Worm (Caenorhabditis elegans) whole organism, L4 larva: Measurements from ENCODE around the gene cee-1.

ENCODE experiments used
- D1046.2 ChIP-seq: fragments of 200-800 bp; sonication (Bioruptor generic); IDR thresholded peaks from 2 replicates; pipeline ENCODE4 v1.3.6; 2022; ENCODE audit warnings: missing genetic modification characterization, missing compliant biosample characterization
- R02D3.7 ChIP-seq: fragments of 150-350 bp; sonication (generic microtip); optimal IDR thresholded peaks from 3 replicates; lab custom pipeline; 2014; ENCODE audit warnings: missing biosample characterization, missing genetic modification characterization
- Y105C5A.15 ChIP-seq: fragments of 200-800 bp; sonication (Bioruptor generic); IDR thresholded peaks from 2 replicates; pipeline ENCODE4 v1.3.6; 2022; ENCODE audit warnings: missing genetic modification characterization, missing compliant biosample characterization
- ceh-28 ChIP-seq: fragments of 150-350 bp; optimal IDR thresholded peaks from 2 replicates; lab custom pipeline; 2014; ENCODE audit warnings: missing biosample characterization, missing genetic modification reagents, missing genetic modification characterization
- daf-12 ChIP-seq: fragments of 150-350 bp; optimal IDR thresholded peaks from 2 replicates; lab custom pipeline; 2014; ENCODE audit warnings: missing biosample characterization, missing genetic modification reagents, missing genetic modification characterization
- daf-16 ChIP-seq, 3 experiments: sonication (generic microtip); optimal IDR thresholded peaks; 2 replicates each; lab custom pipeline; 2016 to 2017; ENCODE audit warnings: missing genetic modification characterization in 3 of 3, missing genetic modification reagents in 3 of 3, mild to moderate bottlenecking in 2 of 3, missing compliant biosample characterization in 2 of 3, missing biosample characterization in 1 of 3, moderate library complexity in 1 of 3
- daf-8 ChIP-seq: fragments of 200-800 bp; sonication (Bioruptor generic); IDR thresholded peaks from 2 replicates; pipeline ENCODE4 v1.3.6; 2022; ENCODE audit warnings: missing genetic modification characterization, missing compliant biosample characterization
- dpl-1 ChIP-seq: fragments of 150-350 bp; optimal IDR thresholded peaks from 2 replicates; lab custom pipeline; 2014; ENCODE audit warnings: missing biosample characterization, missing genetic modification reagents, missing genetic modification characterization
- egl-27 ChIP-seq: sonication (generic microtip); optimal IDR thresholded peaks from 3 replicates; lab custom pipeline; 2017; ENCODE audit warnings: missing biosample characterization, missing genetic modification reagents, missing genetic modification characterization
- egl-43 ChIP-seq: fragments of 200-800 bp; sonication (Bioruptor generic); IDR thresholded peaks from 2 replicates; pipeline ENCODE4 v1.3.6; 2022; ENCODE audit warnings: missing genetic modification reagents, missing genetic modification characterization, missing compliant biosample characterization
- fos-1 ChIP-seq: fragments of 150-350 bp; optimal IDR thresholded peaks from 2 replicates; lab custom pipeline; 2014; ENCODE audit warnings: missing biosample characterization, missing genetic modification characterization
- gei-8 ChIP-seq: fragments of 200-800 bp; sonication (Bioruptor generic); optimal IDR thresholded peaks from 2 replicates; lab custom pipeline; 2018; ENCODE audit warnings: mild to moderate bottlenecking, missing genetic modification characterization, missing compliant biosample characterization
- hif-1 ChIP-seq, 2 experiments: sonication (generic microtip); optimal IDR thresholded peaks; 2 replicates each; lab custom pipeline; 2016 to 2017; ENCODE audit warnings: missing compliant biosample characterization in 2 of 2, missing genetic modification characterization in 2 of 2, missing genetic modification reagents in 2 of 2, missing genotype in 2 of 2, mild to moderate bottlenecking in 1 of 2
- jun-1 ChIP-seq: fragments of 150-350 bp; optimal IDR thresholded peaks from 2 replicates; lab custom pipeline; 2014; ENCODE audit warnings: missing biosample characterization, missing genetic modification reagents, missing genetic modification characterization
- lir-3 ChIP-seq: sonication (generic microtip); optimal IDR thresholded peaks from 2 replicates; lab custom pipeline; 2016; ENCODE audit warnings: mild to moderate bottlenecking, missing genetic modification characterization, missing compliant biosample characterization
- lsy-2 ChIP-seq, 2 experiments: fragments of 150-350 bp in 1 of 2; sonication (generic microtip) in 1 of 2; optimal IDR thresholded peaks; 2 replicates each; lab custom pipeline; 2014 to 2017; ENCODE audit warnings: missing biosample characterization in 2 of 2, missing genetic modification characterization in 2 of 2
- mdt-29 ChIP-seq: fragments of 200-800 bp; sonication (Bioruptor generic); IDR thresholded peaks from 2 replicates; pipeline ENCODE4 v1.3.6; 2022; ENCODE audit warnings: missing genetic modification reagents, missing genetic modification characterization, missing compliant biosample characterization
- mep-1 ChIP-seq: fragments of 150-350 bp; sonication (generic microtip); optimal IDR thresholded peaks from 3 replicates; lab custom pipeline; 2014; ENCODE audit warnings: missing biosample characterization, missing genetic modification characterization
- mxl-3 ChIP-seq: fragments of 200-800 bp; sonication (Bioruptor generic); optimal IDR thresholded peaks from 2 replicates; lab custom pipeline; 2018; ENCODE audit warnings: mild to moderate bottlenecking, missing genetic modification characterization, missing compliant biosample characterization
- nhr-11 ChIP-seq: fragments of 150-350 bp; optimal IDR thresholded peaks from 2 replicates; lab custom pipeline; 2014; ENCODE audit warnings: missing biosample characterization, missing genetic modification characterization
- nhr-111 ChIP-seq: fragments of 200-800 bp; sonication (Bioruptor generic); optimal IDR thresholded peaks from 2 replicates; lab custom pipeline; 2018; ENCODE audit warnings: mild to moderate bottlenecking, missing genetic modification characterization, missing compliant biosample characterization
- nhr-28 ChIP-seq: fragments of 150-350 bp; optimal IDR thresholded peaks from 2 replicates; lab custom pipeline; 2014; ENCODE audit warnings: missing biosample characterization, missing genetic modification characterization
- nhr-41 ChIP-seq: fragments of 200-800 bp; sonication (Bioruptor generic); IDR thresholded peaks from 2 replicates; pipeline ENCODE4 v1.3.6; 2022; ENCODE audit warnings: missing genetic modification reagents, missing genetic modification characterization, missing compliant biosample characterization
- nhr-48 ChIP-seq: sonication (generic microtip); optimal IDR thresholded peaks from 2 replicates; lab custom pipeline; 2016; ENCODE audit warnings: mild to moderate bottlenecking, missing genetic modification characterization, missing compliant biosample characterization
- nhr-6 ChIP-seq: fragments of 150-350 bp; optimal IDR thresholded peaks from 2 replicates; lab custom pipeline; 2014; ENCODE audit warnings: missing biosample characterization, missing genetic modification characterization
- nhr-76 ChIP-seq: fragments of 150-350 bp; optimal IDR thresholded peaks from 2 replicates; lab custom pipeline; 2014; ENCODE audit warnings: missing biosample characterization, missing genetic modification characterization
- nhr-77 ChIP-seq: fragments of 150-350 bp; optimal IDR thresholded peaks from 2 replicates; lab custom pipeline; 2014; ENCODE audit warnings: missing biosample characterization, missing genetic modification characterization
- pha-4 ChIP-seq, 2 experiments: fragments of 150-350 bp in 1 of 2; fragments of 200-800 bp in 1 of 2; sonication (Bioruptor generic) in 1 of 2; IDR thresholded peaks in 1 of 2; optimal IDR thresholded peaks in 1 of 2; 2 replicates each; pipeline versions ENCODE4 v1.3.6 to Lab custom; 2014 to 2022; ENCODE audit warnings: missing genetic modification characterization in 2 of 2, missing genetic modification reagents in 2 of 2, missing biosample characterization in 1 of 2, missing compliant biosample characterization in 1 of 2
- rbr-2 ChIP-seq: sonication (generic microtip); optimal IDR thresholded peaks from 2 replicates; lab custom pipeline; 2016; ENCODE audit warnings: missing genotype, missing genetic modification characterization, missing compliant biosample characterization
- saeg-2 ChIP-seq: fragments of 200-800 bp; sonication (Bioruptor generic); IDR thresholded peaks from 2 replicates; pipeline ENCODE4 v1.3.6; 2022; ENCODE audit warnings: missing genetic modification reagents, missing genetic modification characterization, missing compliant biosample characterization
- set-16 ChIP-seq: fragments of 200-800 bp; sonication (Bioruptor generic); IDR thresholded peaks from 2 replicates; pipeline ENCODE4 v1.3.6; 2022; ENCODE audit warnings: missing genetic modification reagents, missing genetic modification characterization, missing compliant biosample characterization
- snpc-4 ChIP-seq: fragments of 150-350 bp; optimal IDR thresholded peaks from 2 replicates; lab custom pipeline; 2014; ENCODE audit warnings: missing biosample characterization, missing genetic modification characterization
- spr-1 ChIP-seq: sonication (generic microtip); optimal IDR thresholded peaks from 2 replicates; lab custom pipeline; 2016; ENCODE audit warnings: mild to moderate bottlenecking, missing genetic modification characterization, missing compliant biosample characterization
- tag-97 ChIP-seq: fragments of 200-800 bp; sonication (Bioruptor generic); IDR thresholded peaks from 2 replicates; pipeline ENCODE4 v1.3.6; 2022; ENCODE audit warnings: missing genetic modification characterization, missing compliant biosample characterization
- tra-1 ChIP-seq: fragments of 200-800 bp; sonication (Bioruptor generic); IDR thresholded peaks from 2 replicates; pipeline ENCODE4 v1.3.6; 2022; ENCODE audit warnings: missing genetic modification reagents, missing genetic modification characterization, missing compliant biosample characterization
- vab-7 ChIP-seq: fragments of 200-800 bp; sonication (Bioruptor generic); IDR thresholded peaks from 2 replicates; pipeline ENCODE4 v1.3.6; 2022; ENCODE audit warnings: missing genetic modification reagents, missing genetic modification characterization, missing compliant biosample characterization
- zag-1 ChIP-seq: fragments of 150-350 bp; optimal IDR thresholded peaks from 2 replicates; lab custom pipeline; 2014; ENCODE audit warnings: missing biosample characterization, missing genetic modification characterization
- zip-11 ChIP-seq: fragments of 200-800 bp; sonication (Bioruptor generic); IDR thresholded peaks from 2 replicates; pipeline ENCODE4 v1.3.6; 2022; ENCODE audit warnings: missing genetic modification characterization, missing compliant biosample characterization
- ztf-11 ChIP-seq: fragments of 150-350 bp; optimal IDR thresholded peaks from 2 replicates; lab custom pipeline; 2014; ENCODE audit warnings: missing biosample characterization, missing genetic modification characterization

The cee-1 gene

ce11 chrIII:4899728-4900127, 12.8 kb upstream of the cee-1 start (continued):
- no peak for TF ChIP-seq daf-12
- TF ChIP-seq snpc-4 (tag; lab: Kevin White, UChicago), result peak; percentile 12
- peak; percentile 62 for TF ChIP-seq zag-1 (tag; lab: Kevin White, UChicago)
- no peak for TF ChIP-seq ztf-11 (tag; lab: Kevin White, UChicago)
- peak; percentile 57 for TF ChIP-seq nhr-111 (GFP tag; lab: Kevin White, UChicago)
- TF ChIP-seq D1046.2 (GFP tag; lab: Robert Waterston, UW), result peak; percentile 93
- peak; percentile 99 for TF ChIP-seq gei-8 (GFP tag; lab: Kevin White, UChicago)
- peak; percentile 93 to 97 for TF ChIP-seq lsy-2 (tag; optimal IDR thresholded peaks at IDR 0.05; lab: Kevin White, UChicago)
- peak; percentile 98 for TF ChIP-seq pha-4 (GFP tag; IDR thresholded peaks at IDR 0.05; lab: Robert Waterston, UW)
- peak; percentile 55 for TF ChIP-seq pha-4 (tag; optimal IDR thresholded peaks at IDR 0.05; lab: Kevin White, UChicago)
- TF ChIP-seq lir-3 (tag; lab: Kevin White, UChicago), result peak; percentile 86
- TF ChIP-seq nhr-41, result peak; percentile 99
- TF ChIP-seq fos-1, result no peak
- TF ChIP-seq saeg-2, result peak; percentile 100
- TF ChIP-seq hif-1 (tag; optimal IDR thresholded peaks at IDR 0.05; lab: Kevin White, UChicago), result peak; percentile 94 to 97
- peak; percentile 99 for TF ChIP-seq mxl-3 (GFP tag; lab: Kevin White, UChicago)
- peak; percentile 96 for TF ChIP-seq spr-1 (tag; lab: Kevin White, UChicago)
- TF ChIP-seq nhr-11 (tag; lab: Kevin White, UChicago), result peak; percentile 99
- TF ChIP-seq vab-7 (GFP tag; lab: Robert Waterston, UW), result peak; percentile 97
- peak; percentile 96 for TF ChIP-seq nhr-77 (tag; lab: Kevin White, UChicago)
- peak; percentile 83 for TF ChIP-seq nhr-76 (tag; lab: Kevin White, UChicago)
- TF ChIP-seq tra-1 (GFP tag; lab: Robert Waterston, UW), result peak; percentile 99
- peak; percentile 62 for TF ChIP-seq egl-27 (tag; lab: Kevin White, UChicago)
- TF ChIP-seq nhr-6 (tag; lab: Kevin White, UChicago), result peak; percentile 97
- no peak for TF ChIP-seq zip-11
- TF ChIP-seq ceh-28 (tag; lab: Kevin White, UChicago), result peak; percentile 36
- TF ChIP-seq set-16 (GFP tag; lab: Robert Waterston, UW), result peak; percentile 96
- peak; percentile 98 for TF ChIP-seq nhr-48 (tag; lab: Kevin White, UChicago)
- peak; percentile 93 for TF ChIP-seq dpl-1 (GFP tag; lab: Kevin White, UChicago)

- TF ChIP-seq Y105C5A.15 (no peak), nhr-28 (peak; percentile 3), daf-16 (GFP tag; optimal IDR thresholded peaks at IDR 0.05; lab: Kevin White, UChicago) (no peak), daf-16 (tag; optimal IDR thresholded peaks at IDR 0.05; lab: Kevin White, UChicago) (peak; percentile 42)
- TF ChIP-seq, all 104 proteins: peak for 2
Observed at ce11 chrIII:4900260-4900659, 12.2 kb upstream of the cee-1 start, which contains the start of gene tag-340. tag-340 (plus strand) TSS chrIII:4900508.

ce11 chrIII:4903784-4904183, 8.7 kb upstream of the cee-1 start, which contains the start of gene kbp-2:
kbp-2 (minus strand) TSS chrIII:4903884.
- no peak for TF ChIP-seq gei-8 (GFP tag; lab: Kevin White, UChicago)
- no peak for TF ChIP-seq nhr-6 (tag; lab: Kevin White, UChicago)
- TF ChIP-seq daf-8, result no peak
- no peak for TF ChIP-seq hif-1 (tag; optimal IDR thresholded peaks at IDR 0.05; lab: Kevin White, UChicago)
- no peak for TF ChIP-seq Y105C5A.15
- TF ChIP-seq mdt-29 (GFP tag; lab: Robert Waterston, UW), result no peak
- no peak for TF ChIP-seq mep-1 (tag; lab: Kevin White, UChicago)
- TF ChIP-seq egl-43, result no peak
- TF ChIP-seq tag-97, result no peak
- TF ChIP-seq jun-1 (tag; lab: Kevin White, UChicago), result no peak
- TF ChIP-seq vab-7 (GFP tag; lab: Robert Waterston, UW), result no peak
- no peak for TF ChIP-seq nhr-77 (tag; lab: Kevin White, UChicago)
- no peak for TF ChIP-seq R02D3.7 (tag; lab: Kevin White, UChicago)
- TF ChIP-seq rbr-2 (tag; lab: Kevin White, UChicago), result no peak
